Worm (Caenorhabditis elegans) whole organism, late embryonic: Measurements from ENCODE around the gene Y71H2B.8.

Source experiments
- K09A11.1 ChIP-seq: sonication (generic microtip); optimal IDR thresholded peaks from 2 replicates; lab custom pipeline; 2017; ENCODE audit warnings: antibody characterized with exemption, mild to moderate bottlenecking, missing genetic modification characterization, missing compliant biosample characterization; ENCODE audit not compliant: insufficient read depth
- ceh-14 ChIP-seq: sonication (generic microtip); optimal IDR thresholded peaks from 2 replicates; lab custom pipeline; 2016; ENCODE audit warnings: missing genotype, missing genetic modification characterization, missing compliant biosample characterization
- pha-4 ChIP-seq: fragments of 150-350 bp; optimal IDR thresholded peaks from 2 replicates; lab custom pipeline; 2018; ENCODE audit warnings: missing biosample characterization, missing genetic modification reagents, missing genetic modification characterization
- pros-1 ChIP-seq: fragments of 150-350 bp; optimal IDR thresholded peaks from 2 replicates; lab custom pipeline; 2014; ENCODE audit warnings: missing biosample characterization, missing genetic modification reagents, missing genetic modification characterization
- tbx-2 ChIP-seq: sonication (generic microtip); optimal IDR thresholded peaks from 2 replicates; lab custom pipeline; 2016; ENCODE audit warnings: missing genetic modification characterization, missing compliant biosample characterization
- ztf-16 ChIP-seq: sonication (generic microtip); optimal IDR thresholded peaks from 2 replicates; lab custom pipeline; 2017; ENCODE audit warnings: missing genetic modification characterization, missing compliant biosample characterization

DNA sequence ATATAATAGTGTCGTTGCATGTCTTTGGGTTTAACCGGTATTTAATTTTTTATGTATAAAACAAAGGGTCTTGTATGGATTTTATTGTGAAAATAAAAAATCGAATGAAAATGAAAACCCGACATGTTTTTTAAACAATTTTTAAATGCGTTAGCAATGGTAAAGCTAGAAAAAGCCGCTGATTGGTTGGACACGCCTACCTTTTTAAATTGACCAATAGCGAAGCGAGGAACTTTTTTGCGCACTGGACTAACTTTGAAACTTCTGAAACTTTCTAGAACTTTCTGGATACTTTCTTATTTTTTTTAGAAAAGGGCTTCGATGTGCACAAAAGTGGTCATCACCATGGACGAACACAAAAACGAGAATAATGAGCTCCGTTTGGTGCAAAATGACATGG is 32.8 kb upstream of the Y71H2B.8 start:
- TF ChIP-seq K09A11.1 (tag; lab: Kevin White, UChicago) (no peak), ztf-16 (no peak), pros-1 (tag; lab: Kevin White, UChicago) (no peak), tbx-2 (tag; lab: Kevin White, UChicago) (no peak), ceh-14 (tag; lab: Kevin White, UChicago) (no peak), pha-4 (no peak)
